Worm (Caenorhabditis elegans): ENCODE measurements around the gene F41H10.1.
A peak's percentile ranks its signal among the peaks of the same experiment; 100 is the strongest.

The F41H10.1 gene

ce11 chrIV:5334518-5334917 is 48.2 kb upstream of the F41H10.1 start (continued):
- no peak for TF ChIP-seq madf-5 (GFP tag; IDR thresholded peaks at IDR 0.05)
- TF ChIP-seq nhr-11 (tag; optimal IDR thresholded peaks at IDR 0.05): no peak
- TF ChIP-seq ama-1 (optimal IDR thresholded peaks at IDR 0.05): no peak
- no peak for TF ChIP-seq zfp-2 (tag; optimal IDR thresholded peaks at IDR 0.05)
- TF ChIP-seq mxl-2 (GFP tag; conservative IDR thresholded peaks at IDR 0.05): no peak
- TF ChIP-seq nhr-111 (GFP tag; optimal IDR thresholded peaks at IDR 0.05): peak; percentile 64
- TF ChIP-seq saeg-2 (GFP tag; IDR thresholded peaks at IDR 0.05): no peak
- TF ChIP-seq mdt-29 (GFP tag; IDR thresholded peaks at IDR 0.05): no peak
- no peak for TF ChIP-seq nhr-42 (GFP tag; IDR thresholded peaks at IDR 0.05)
- no peak for TF ChIP-seq lin-29 (GFP tag; IDR thresholded peaks at IDR 0.05)
- 0 out of 2 replicates have a peak, but pooled peaks have one; percentile 41 for TF ChIP-seq Y105C5A.15 (GFP tag; IDR thresholded peaks at IDR 0.05)
- peak in 1 of 2 experiments; percentile 34 for TF ChIP-seq hif-1 (tag; optimal IDR thresholded peaks at IDR 0.05)
- peak; percentile 79 for TF ChIP-seq lin-38 (GFP tag; IDR thresholded peaks at IDR 0.05)
- no peak for TF ChIP-seq pqm-1 (tag; optimal IDR thresholded peaks at IDR 0.05)
- no peak for TF ChIP-seq dmd-9 (GFP tag; IDR thresholded peaks at IDR 0.05)
- TF ChIP-seq lin-1 (GFP tag; IDR thresholded peaks at IDR 0.05): no peak
- peak; percentile 4 for TF ChIP-seq nhr-48 (tag; optimal IDR thresholded peaks at IDR 0.05)
- TF ChIP-seq ztf-11 (tag; optimal IDR thresholded peaks at IDR 0.05): no peak
- no peak for TF ChIP-seq nhr-77 (tag; optimal IDR thresholded peaks at IDR 0.05)
- TF ChIP-seq dve-1 (tag; optimal IDR thresholded peaks at IDR 0.05; ENCODE audit: insufficient read depth): peak; percentile 61
- no peak for TF ChIP-seq F10B5.3 (tag; optimal IDR thresholded peaks at IDR 0.05)
- TF ChIP-seq madf-9 (GFP tag; conservative IDR thresholded peaks at IDR 0.05): peak; percentile 34; the same call in 1 of the 2 replicates
- no peak for TF ChIP-seq nhr-237 (tag; optimal IDR thresholded peaks at IDR 0.05)
- no peak for TF ChIP-seq attf-4 (tag; optimal IDR thresholded peaks at IDR 0.05)
- TF ChIP-seq ceh-28 (tag; optimal IDR thresholded peaks at IDR 0.05): no peak
- no peak for TF ChIP-seq set-16 (GFP tag; IDR thresholded peaks at IDR 0.05)
- no peak for TF ChIP-seq daf-12 (tag; optimal IDR thresholded peaks at IDR 0.05)
- TF ChIP-seq gei-8 (GFP tag; optimal IDR thresholded peaks at IDR 0.05): peak; percentile 24
- TF ChIP-seq arid-1 (GFP tag; conservative IDR thresholded peaks at IDR 0.05): peak; percentile 63; the same call in 1 of the 2 replicates
- peak; percentile 25 for TF ChIP-seq mxl-3 (GFP tag; optimal IDR thresholded peaks at IDR 0.05)
- TF ChIP-seq Y5F2A.4 (GFP tag; optimal IDR thresholded peaks at IDR 0.05): peak; percentile 23
- TF ChIP-seq ceh-20 (GFP tag; IDR thresholded peaks at IDR 0.05): 0 out of 2 replicates have a peak, but pooled peaks have one; percentile 67
- TF ChIP-seq sdz-12 (GFP tag; optimal IDR thresholded peaks at IDR 0.05): no peak
- TF ChIP-seq unc-39 (tag; optimal IDR thresholded peaks at IDR 0.05): no peak
- TF ChIP-seq hlh-30 (tag; optimal IDR thresholded peaks at IDR 0.05; ENCODE audit: insufficient read depth): peak; percentile 47
- TF ChIP-seq lsy-2 (tag; optimal IDR thresholded peaks at IDR 0.05): peak in 1 of 2 experiments; percentile 66
- TF ChIP-seq daf-16 (GFP tag; optimal IDR thresholded peaks at IDR 0.05): peak; percentile 6 to 34
- peak; percentile 50 for TF ChIP-seq daf-16 (tag; optimal IDR thresholded peaks at IDR 0.05)
- TF ChIP-seq D1046.2 (GFP tag; IDR thresholded peaks at IDR 0.05): no peak
- peak; percentile 18 for TF ChIP-seq nhr-102 (tag; optimal IDR thresholded peaks at IDR 0.05)
- no peak for TF ChIP-seq R02D3.7 (tag; optimal IDR thresholded peaks at IDR 0.05)
- TF ChIP-seq pha-4 (GFP tag; IDR thresholded peaks at IDR 0.05): peak; percentile 75; the same call in 1 of the 2 replicates
- no peak for TF ChIP-seq pha-4 (tag; optimal IDR thresholded peaks at IDR 0.05)
- peak; percentile 49 for TF ChIP-seq hlh-11 (tag; optimal IDR thresholded peaks at IDR 0.05)
- TF ChIP-seq zip-11 (GFP tag; IDR thresholded peaks at IDR 0.05): no peak
- no peak for TF ChIP-seq ceh-82 (tag; optimal IDR thresholded peaks at IDR 0.05)
- no peak for TF ChIP-seq lin-39 (tag; optimal IDR thresholded peaks at IDR 0.05)
- no peak for TF ChIP-seq Y75B8A.6 (GFP tag; IDR thresholded peaks at IDR 0.05)
- TF ChIP-seq egl-27 (tag; optimal IDR thresholded peaks at IDR 0.05): no peak
- TF ChIP-seq rbr-2 (tag; optimal IDR thresholded peaks at IDR 0.05): peak; percentile 65
- peak; percentile 96 for TF ChIP-seq snpc-1.2 (GFP tag; IDR thresholded peaks at IDR 0.05)
- no peak for TF ChIP-seq nhr-10 (tag; optimal IDR thresholded peaks at IDR 0.05)

Data from whole organism, L4 larva.